Worm (Caenorhabditis elegans) whole organism, late embryonic: Measurements from ENCODE around the gene nekl-3.
A peak's percentile ranks its signal among the peaks of the same experiment; 100 is the strongest.

Source experiments
- C08G9.2 ChIP-seq: sonication (generic microtip); optimal IDR thresholded peaks from 2 replicates; lab custom pipeline; 2016; ENCODE audit warnings: mild to moderate bottlenecking, missing genetic modification characterization, moderate library complexity, missing compliant biosample characterization
- C38D4.7 ChIP-seq: fragments of 200-800 bp; sonication (Bioruptor generic); optimal IDR thresholded peaks from 2 replicates; lab custom pipeline; 2018; ENCODE audit warnings: mild to moderate bottlenecking, missing genetic modification characterization, moderate library complexity, missing compliant biosample characterization
- K02D7.2 ChIP-seq: sonication (generic microtip); optimal IDR thresholded peaks from 2 replicates; lab custom pipeline; 2017; ENCODE audit warnings: mild to moderate bottlenecking, missing genetic modification characterization, missing compliant biosample characterization
- K09A11.1 ChIP-seq: sonication (generic microtip); optimal IDR thresholded peaks from 2 replicates; lab custom pipeline; 2017; ENCODE audit warnings: antibody characterized with exemption, mild to moderate bottlenecking, missing genetic modification characterization, missing compliant biosample characterization; ENCODE audit not compliant: insufficient read depth
- Y22D7AL.16 ChIP-seq: sonication (generic microtip); optimal IDR thresholded peaks from 2 replicates; lab custom pipeline; 2016; ENCODE audit warnings: missing genetic modification characterization, missing compliant biosample characterization
- ahr-1 ChIP-seq: sonication (generic microtip); optimal IDR thresholded peaks from 2 replicates; lab custom pipeline; 2016; ENCODE audit warnings: missing genetic modification characterization, missing compliant biosample characterization
- ama-1 ChIP-seq: fragments of 150-350 bp; optimal IDR thresholded peaks from 2 replicates; lab custom pipeline; 2014
- ceh-14 ChIP-seq: sonication (generic microtip); optimal IDR thresholded peaks from 2 replicates; lab custom pipeline; 2016; ENCODE audit warnings: missing genotype, missing genetic modification characterization, missing compliant biosample characterization
- ceh-18 ChIP-seq: sonication (generic microtip); optimal IDR thresholded peaks from 2 replicates; lab custom pipeline; 2016; ENCODE audit warnings: missing genetic modification characterization, missing compliant biosample characterization
- ceh-19 ChIP-seq: fragments of 200-800 bp; sonication (Bioruptor generic); optimal IDR thresholded peaks from 2 replicates; lab custom pipeline; 2018; ENCODE audit warnings: mild to moderate bottlenecking, missing genetic modification characterization, missing compliant biosample characterization
- ceh-24 ChIP-seq: sonication (generic microtip); optimal IDR thresholded peaks from 2 replicates; lab custom pipeline; 2016; ENCODE audit warnings: mild to moderate bottlenecking, missing genetic modification characterization, missing compliant biosample characterization
- ceh-30 ChIP-seq: fragments of 150-350 bp; optimal IDR thresholded peaks from 2 replicates; lab custom pipeline; 2014; ENCODE audit warnings: missing biosample characterization, missing genetic modification characterization
- ceh-31 ChIP-seq: sonication (generic microtip); optimal IDR thresholded peaks from 2 replicates; lab custom pipeline; 2016; ENCODE audit warnings: missing genetic modification characterization, missing compliant biosample characterization
- ceh-34 ChIP-seq: sonication (generic microtip); optimal IDR thresholded peaks from 2 replicates; lab custom pipeline; 2016; ENCODE audit warnings: mild to moderate bottlenecking, missing genetic modification characterization, missing compliant biosample characterization
- ceh-45 ChIP-seq: fragments of 200-800 bp; sonication (Bioruptor generic); IDR thresholded peaks from 2 replicates; pipeline ENCODE4 v1.3.6; 2022; ENCODE audit warnings: missing genetic modification reagents, missing genetic modification characterization, missing compliant biosample characterization
- ceh-48 ChIP-seq: sonication (generic microtip); optimal IDR thresholded peaks from 2 replicates; lab custom pipeline; 2016; ENCODE audit warnings: missing genetic modification characterization, inconsistent platforms, missing compliant biosample characterization
- che-1 ChIP-seq: sonication (generic microtip); optimal IDR thresholded peaks from 2 replicates; lab custom pipeline; 2016; ENCODE audit warnings: mild to moderate bottlenecking, missing genetic modification characterization, missing compliant biosample characterization
- dmd-4 ChIP-seq: sonication (generic microtip); optimal IDR thresholded peaks from 2 replicates; lab custom pipeline; 2016; ENCODE audit warnings: borderline replicate concordance, missing genetic modification characterization, missing compliant biosample characterization
- elt-4 ChIP-seq: sonication (generic microtip); optimal IDR thresholded peaks from 2 replicates; lab custom pipeline; 2016; ENCODE audit warnings: missing genetic modification characterization, missing compliant biosample characterization
- eyg-1 ChIP-seq: sonication (generic microtip); optimal IDR thresholded peaks from 2 replicates; lab custom pipeline; 2016; ENCODE audit warnings: missing genotype, missing genetic modification characterization, missing compliant biosample characterization
- fax-1 ChIP-seq: sonication (generic microtip); optimal IDR thresholded peaks from 2 replicates; lab custom pipeline; 2016; ENCODE audit warnings: missing genotype, missing genetic modification characterization, missing compliant biosample characterization
- fkh-10 ChIP-seq: fragments of 150-350 bp; optimal IDR thresholded peaks from 2 replicates; lab custom pipeline; 2014; ENCODE audit warnings: missing biosample characterization, missing genetic modification reagents, missing genetic modification characterization
- gmeb-2 ChIP-seq: sonication (generic microtip); optimal IDR thresholded peaks from 2 replicates; lab custom pipeline; 2016; ENCODE audit warnings: missing genetic modification characterization, inconsistent platforms, missing compliant biosample characterization
- hlh-6 ChIP-seq: sonication (generic microtip); optimal IDR thresholded peaks from 2 replicates; lab custom pipeline; 2016; ENCODE audit warnings: missing genotype, missing genetic modification characterization, missing compliant biosample characterization
- hlh-8 ChIP-seq: sonication (generic microtip); optimal IDR thresholded peaks from 2 replicates; lab custom pipeline; 2016; ENCODE audit warnings: missing genotype, missing genetic modification characterization, missing compliant biosample characterization
- lim-6 ChIP-seq: sonication (generic microtip); optimal IDR thresholded peaks from 2 replicates; lab custom pipeline; 2016; ENCODE audit warnings: missing genetic modification characterization, missing compliant biosample characterization
- lin-11 ChIP-seq: fragments of 200-800 bp; sonication (Bioruptor generic); optimal IDR thresholded peaks from 2 replicates; lab custom pipeline; 2018; ENCODE audit warnings: mild to moderate bottlenecking, missing genetic modification characterization, missing compliant biosample characterization
- madf-2 ChIP-seq: sonication (generic microtip); optimal IDR thresholded peaks from 2 replicates; lab custom pipeline; 2017; ENCODE audit warnings: missing genetic modification characterization, missing compliant biosample characterization
- mec-3 ChIP-seq: sonication (generic microtip); optimal IDR thresholded peaks from 2 replicates; lab custom pipeline; 2016; ENCODE audit warnings: borderline replicate concordance, missing genetic modification characterization, missing compliant biosample characterization
- nhr-11 ChIP-seq: fragments of 150-350 bp; optimal IDR thresholded peaks from 2 replicates; lab custom pipeline; 2014; ENCODE audit warnings: missing biosample characterization, missing genetic modification characterization
- npax-4 ChIP-seq: sonication (generic microtip); optimal IDR thresholded peaks from 2 replicates; lab custom pipeline; 2016; ENCODE audit warnings: missing genetic modification characterization, missing compliant biosample characterization
- odd-2 ChIP-seq: sonication (generic microtip); optimal IDR thresholded peaks from 2 replicates; lab custom pipeline; 2017; ENCODE audit warnings: antibody characterized with exemption, mild to moderate bottlenecking, missing genetic modification characterization, missing compliant biosample characterization
- pag-3 ChIP-seq: sonication (generic microtip); optimal IDR thresholded peaks from 2 replicates; lab custom pipeline; 2016; ENCODE audit warnings: missing compliant biosample characterization, missing genetic modification characterization, borderline replicate concordance
- pha-2 ChIP-seq: sonication (generic microtip); optimal IDR thresholded peaks from 2 replicates; lab custom pipeline; 2017; ENCODE audit warnings: mild to moderate bottlenecking, missing genetic modification characterization, missing compliant biosample characterization
- pqm-1 ChIP-seq: sonication (generic microtip); optimal IDR thresholded peaks from 2 replicates; lab custom pipeline; 2016; ENCODE audit warnings: missing genetic modification characterization, missing compliant biosample characterization
- ref-2 ChIP-seq: sonication (generic microtip); optimal IDR thresholded peaks from 2 replicates; lab custom pipeline; 2016; ENCODE audit warnings: missing genetic modification characterization, missing compliant biosample characterization
- rnt-1 ChIP-seq: sonication (generic microtip); optimal IDR thresholded peaks from 2 replicates; lab custom pipeline; 2016; ENCODE audit warnings: missing genetic modification characterization, missing compliant biosample characterization
- sdc-2 ChIP-seq: sonication (generic microtip); optimal IDR thresholded peaks from 2 replicates; lab custom pipeline; 2016; ENCODE audit warnings: missing genotype, missing genetic modification characterization, missing compliant biosample characterization
- sox-4 ChIP-seq: sonication (generic microtip); optimal IDR thresholded peaks from 2 replicates; lab custom pipeline; 2017; ENCODE audit warnings: mild to moderate bottlenecking, missing genetic modification characterization, inconsistent platforms, missing compliant biosample characterization
- syd-9 ChIP-seq: sonication (generic microtip); optimal IDR thresholded peaks from 2 replicates; lab custom pipeline; 2016; ENCODE audit warnings: mild to moderate bottlenecking, missing genetic modification characterization, moderate library complexity, missing compliant biosample characterization
- tbx-2 ChIP-seq: sonication (generic microtip); optimal IDR thresholded peaks from 2 replicates; lab custom pipeline; 2016; ENCODE audit warnings: missing genetic modification characterization, missing compliant biosample characterization
- tbx-7 ChIP-seq: sonication (generic microtip); optimal IDR thresholded peaks from 2 replicates; lab custom pipeline; 2016; ENCODE audit warnings: missing genotype, missing genetic modification characterization, missing compliant biosample characterization
- unc-42 ChIP-seq: sonication (generic microtip); optimal IDR thresholded peaks from 2 replicates; lab custom pipeline; 2016; ENCODE audit warnings: missing genotype, missing genetic modification characterization, missing compliant biosample characterization
- unc-55 ChIP-seq: sonication (generic microtip); optimal IDR thresholded peaks from 2 replicates; lab custom pipeline; 2017; ENCODE audit warnings: missing biosample characterization, missing genetic modification reagents, missing genetic modification characterization
- unc-86 ChIP-seq: sonication (generic microtip); optimal IDR thresholded peaks from 2 replicates; lab custom pipeline; 2016; ENCODE audit warnings: missing genetic modification characterization, missing compliant biosample characterization
- zip-5 ChIP-seq: sonication (generic microtip); optimal IDR thresholded peaks from 2 replicates; lab custom pipeline; 2016; ENCODE audit warnings: missing genetic modification characterization, missing compliant biosample characterization
- ztf-16 ChIP-seq: sonication (generic microtip); optimal IDR thresholded peaks from 2 replicates; lab custom pipeline; 2017; ENCODE audit warnings: missing genetic modification characterization, missing compliant biosample characterization

nekl-3 gene

ce11 chrX:12393786-12394308 lies 2.6 kb upstream of the nekl-3 start, which contains the start of gene F17E5.2 (continued):
- TF ChIP-seq syd-9 (no peak), hlh-8 (tag; lab: Kevin White, UChicago) (peak; percentile 70), ztf-16 (tag; lab: Kevin White, UChicago) (no peak), C08G9.2 (peak; percentile 9), mec-3 (tag; lab: Kevin White, UChicago) (no peak), K09A11.1 (no peak), pqm-1 (tag; lab: Kevin White, UChicago) (no peak), tbx-7 (tag; lab: Kevin White, UChicago) (no peak), sox-4 (no peak), K02D7.2 (no peak), hlh-6 (tag; lab: Kevin White, UChicago) (no peak), npax-4 (tag; lab: Kevin White, UChicago) (no peak), ceh-45 (GFP tag; lab: Robert Waterston, UW) (no peak), C38D4.7 (GFP tag; lab: Kevin White, UChicago) (no peak), sdc-2 (tag; lab: Kevin White, UChicago) (peak; percentile 83), zip-5 (tag; lab: Kevin White, UChicago) (no peak), ceh-19 (no peak), ceh-14 (tag; lab: Kevin White, UChicago) (no peak), ceh-48 (peak; percentile 71), Y22D7AL.16 (tag; lab: Kevin White, UChicago) (no peak), lim-6 (no peak), rnt-1 (tag; lab: Kevin White, UChicago) (peak; percentile 32), pag-3 (no peak), ceh-18 (tag; lab: Kevin White, UChicago) (peak; percentile 84), unc-55 (GFP tag; lab: Kevin White, UChicago) (peak; percentile 71), nhr-11 (tag; lab: Kevin White, UChicago) (no peak), madf-2 (tag; lab: Kevin White, UChicago) (no peak), fkh-10 (GFP tag; lab: Kevin White, UChicago) (no peak), gmeb-2 (tag; lab: Kevin White, UChicago) (no peak), che-1 (no peak), ahr-1 (tag; lab: Kevin White, UChicago) (no peak), lin-11 (tag; lab: Kevin White, UChicago) (no peak), ceh-24 (tag; lab: Kevin White, UChicago) (no peak), elt-4 (tag; lab: Kevin White, UChicago) (no peak), ama-1 (lab: Kevin White, UChicago) (no peak), ref-2 (tag; lab: Kevin White, UChicago) (peak; percentile 74), unc-86 (tag; lab: Kevin White, UChicago) (no peak), fax-1 (tag; lab: Kevin White, UChicago) (no peak), eyg-1 (no peak), ceh-30 (tag; lab: Kevin White, UChicago) (peak; percentile 94), dmd-4 (tag; lab: Kevin White, UChicago) (no peak), tbx-2 (tag; lab: Kevin White, UChicago) (peak; percentile 68), pha-2 (no peak), odd-2 (no peak), unc-42 (tag; lab: Kevin White, UChicago) (peak; percentile 83), ceh-31 (tag; lab: Kevin White, UChicago) (peak; percentile 77), ceh-34 (tag; lab: Kevin White, UChicago) (peak; percentile 77)
- TF ChIP-seq, all 69 proteins: peak for 20
